Worm (Caenorhabditis elegans): ENCODE measurements around the gene srd-31.

The srd-31 gene

DNA sequence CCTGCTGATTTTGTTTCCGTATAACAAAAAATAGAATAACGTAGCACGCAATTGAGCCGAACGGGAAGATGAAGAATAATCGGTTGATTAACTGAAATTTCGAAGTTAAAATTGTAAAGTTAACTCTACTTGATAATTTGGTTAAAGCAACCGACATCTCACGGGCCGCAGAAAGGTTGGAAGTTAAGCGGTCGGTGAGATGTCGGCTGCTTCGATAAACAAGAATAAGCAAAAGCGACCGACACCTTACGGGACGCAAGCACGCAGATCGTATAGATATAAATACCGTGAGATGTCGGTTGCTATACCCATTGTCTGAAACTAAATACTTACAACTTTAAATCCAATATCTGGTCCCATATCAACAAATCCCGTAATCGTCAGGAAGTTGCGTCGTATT, 39.4 kb downstream of the srd-31 start:
- TF ChIP-seq F37D6.2 (tag; optimal IDR thresholded peaks at IDR 0.05) (no peak), duxl-1 (tag; optimal IDR thresholded peaks at IDR 0.05; ENCODE audit: poor library complexity) (no peak), ZK337.2 (GFP tag; IDR thresholded peaks at IDR 0.05) (no peak), lin-13 (GFP tag; optimal IDR thresholded peaks at IDR 0.05) (no peak), tra-1 (GFP tag; IDR thresholded peaks at IDR 0.05) (no peak), zag-1 (tag; optimal IDR thresholded peaks at IDR 0.05) (no peak), nhr-11 (tag; optimal IDR thresholded peaks at IDR 0.05) (no peak), ZK546.5 (tag; optimal IDR thresholded peaks at IDR 0.05) (no peak), R02D3.7 (tag; optimal IDR thresholded peaks at IDR 0.05) (no peak), pqm-1 (tag; optimal IDR thresholded peaks at IDR 0.05) (no peak), tag-97 (GFP tag; IDR thresholded peaks at IDR 0.05) (no peak), ces-1 (GFP tag; optimal IDR thresholded peaks at IDR 0.05) (no peak), ztf-7 (tag; optimal IDR thresholded peaks at IDR 0.05) (no peak)

DNA sequence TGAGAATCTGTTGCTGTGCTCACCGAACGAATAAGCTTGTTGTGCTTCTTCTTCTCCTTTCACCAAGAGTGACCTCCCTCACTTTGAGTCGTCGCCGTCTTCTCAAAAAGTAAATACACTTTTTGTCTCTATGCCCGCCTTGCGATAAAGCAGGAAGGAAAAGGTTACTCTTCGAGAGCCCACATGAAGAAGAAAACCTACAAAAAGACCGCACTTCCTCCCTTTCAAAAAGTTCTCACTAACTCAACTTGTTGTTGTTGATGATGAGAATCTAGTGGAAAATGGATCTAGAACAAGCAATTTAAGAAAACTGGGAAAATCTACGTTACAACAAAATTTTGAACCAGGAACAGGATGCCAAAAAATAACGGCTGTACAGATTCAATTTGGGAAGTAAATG, 44.1 kb downstream of the srd-31 start, which contains the start of gene C50E3.6:
Gene C50E3.6, minus strand, starts transcription at position 101 of the 400 bp plus-strand sequence.
- peak; percentile 15 for TF ChIP-seq fkh-10 (GFP tag; optimal IDR thresholded peaks at IDR 0.05)
- no peak for TF ChIP-seq rbr-2 (tag; optimal IDR thresholded peaks at IDR 0.05)

DNA sequence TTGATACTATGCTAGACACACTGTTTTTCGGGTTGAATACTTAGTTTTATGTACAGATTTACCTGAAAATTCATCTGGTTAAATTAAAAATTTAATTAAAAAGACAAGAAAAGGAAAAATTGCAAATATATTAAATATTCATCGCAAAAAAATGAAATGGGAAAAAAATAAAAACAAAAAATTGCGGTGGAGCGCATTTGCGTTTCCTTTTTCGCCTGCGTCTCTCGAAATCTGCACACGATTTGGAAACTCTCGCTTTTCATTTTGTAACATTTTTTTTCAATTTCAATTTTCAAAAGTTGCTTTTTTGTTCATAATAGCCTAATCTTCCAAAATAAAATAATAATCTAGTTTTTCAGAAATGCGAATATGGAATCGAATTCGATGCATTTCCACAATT, 46.9 kb downstream of the srd-31 start, which contains the start of the genes F19F10.11 and C50E3.5:
Gene F19F10.11, minus strand, starts transcription at position 68 of the 400 bp plus-strand sequence.
Gene C50E3.5, plus strand, starts transcription at position 360 of the 400 bp plus-strand sequence.
- peak; percentile 97 for TF ChIP-seq lin-38 (GFP tag; IDR thresholded peaks at IDR 0.05)
- TF ChIP-seq nhr-28 (tag; optimal IDR thresholded peaks at IDR 0.05) = peak; percentile 37
- no peak for TF ChIP-seq madf-5 (GFP tag; IDR thresholded peaks at IDR 0.05)
- TF ChIP-seq F37D6.2 (tag; optimal IDR thresholded peaks at IDR 0.05) = no peak
- peak; percentile 24 for TF ChIP-seq mep-1 (tag; optimal IDR thresholded peaks at IDR 0.05)
- no peak for TF ChIP-seq ceh-20 (GFP tag; IDR thresholded peaks at IDR 0.05)
- peak; percentile 43 for TF ChIP-seq dpl-1 (GFP tag; optimal IDR thresholded peaks at IDR 0.05)
- TF ChIP-seq lsy-2 (tag; optimal IDR thresholded peaks at IDR 0.05) = peak in 1 of 2 experiments; percentile 71
- peak; percentile 73 for TF ChIP-seq mes-2 (tag; optimal IDR thresholded peaks at IDR 0.05; ENCODE audit: poor library complexity, severe bottlenecking)
- peak; percentile 30 for TF ChIP-seq rbr-2 (tag; optimal IDR thresholded peaks at IDR 0.05)
